Fruit fly (Drosophila melanogaster): ENCODE results near the gene CG4815.

Gene CG4815

dm6 chr3R:27988647-27989430 lies 1.7 kb downstream of the CG4815 start (continued):
- TF ChIP-seq CG11398 (GFP tag; optimal IDR thresholded peaks at IDR 0.05) (no peak), CG15514 (GFP tag; optimal IDR thresholded peaks at IDR 0.05) (peak; percentile 16), CrebB (tag; optimal IDR thresholded peaks at IDR 0.05) (no peak), Bgb (GFP tag; IDR thresholded peaks at IDR 0.05; ENCODE audit: partially characterized antibody) (peak; percentile 34; the same call in 1 of the 2 replicates), NfI (GFP tag; optimal IDR thresholded peaks at IDR 0.05) (peak; percentile 56), CG12104 (GFP tag; optimal IDR thresholded peaks at IDR 0.05) (peak; percentile 33), trem (tag; optimal IDR thresholded peaks at IDR 0.05) (no peak), wdn (GFP tag; IDR thresholded peaks at IDR 0.05) (peak; percentile 46; the same call in 1 of the 2 replicates), Doc2 (GFP tag; IDR thresholded peaks at IDR 0.05) (no peak), CG2116 (GFP tag; optimal IDR thresholded peaks at IDR 0.05) (no peak), MTF-1 (GFP tag; optimal IDR thresholded peaks at IDR 0.05; ENCODE audit: borderline replicate concordance) (no peak), dimm (GFP tag; IDR thresholded peaks at IDR 0.05) (no peak), sisA (GFP tag; IDR thresholded peaks at IDR 0.05) (peak; percentile 48), nmo (GFP tag; optimal IDR thresholded peaks at IDR 0.05) (peak; percentile 41), jumu (GFP tag; optimal IDR thresholded peaks at IDR 0.05) (no peak), yki (optimal IDR thresholded peaks at IDR 0.05) (peak; percentile 44), fd3F (GFP tag; optimal IDR thresholded peaks at IDR 0.05) (peak; percentile 19), CG1832 (GFP tag; optimal IDR thresholded peaks at IDR 0.05) (no peak), CG2712 (tag; optimal IDR thresholded peaks at IDR 0.05) (peak; percentile 17), CG33213 (GFP tag; optimal IDR thresholded peaks at IDR 0.05) (no peak), Doc3 (GFP tag; IDR thresholded peaks at IDR 0.05; ENCODE audit: partially characterized antibody) (no peak), CG16815 (GFP tag; optimal IDR thresholded peaks at IDR 0.05) (peak; percentile 31), fu2 (GFP tag; optimal IDR thresholded peaks at IDR 0.05) (no peak), pnt (GFP tag; optimal IDR thresholded peaks at IDR 0.05) (peak; percentile 24), CG11247 (GFP tag; IDR thresholded peaks at IDR 0.05) (peak; percentile 41; the same call in 1 of the 2 replicates), tio (GFP tag; optimal IDR thresholded peaks at IDR 0.05) (peak; percentile 40), CG17568 (GFP tag; optimal IDR thresholded peaks at IDR 0.05) (no peak), CG8924 (tag; optimal IDR thresholded peaks at IDR 0.05) (peak; percentile 24), ara (GFP tag; IDR thresholded peaks at IDR 0.05) (peak; percentile 67), Nf-YA (GFP tag; IDR thresholded peaks at IDR 0.05) (no peak), CG3407 (GFP tag; optimal IDR thresholded peaks at IDR 0.05) (no peak), CG12299 (tag; optimal IDR thresholded peaks at IDR 0.05) (no peak), CG2678 (tag; optimal IDR thresholded peaks at IDR 0.05) (peak; percentile 58), CG31365 (tag; optimal IDR thresholded peaks at IDR 0.05) (no peak), CG1647 (GFP tag; optimal IDR thresholded peaks at IDR 0.05) (no peak), esg (GFP tag; conservative IDR thresholded peaks at IDR 0.05) (peak; percentile 23; the same call in 1 of the 2 replicates), cwo (GFP tag; optimal IDR thresholded peaks at IDR 0.05) (peak; percentile 81), shn (GFP tag; optimal IDR thresholded peaks at IDR 0.05) (no peak), gce (GFP tag; IDR thresholded peaks at IDR 0.05) (no peak), CG8478 (optimal IDR thresholded peaks at IDR 0.05) (no peak), lab (GFP tag; optimal IDR thresholded peaks at IDR 0.05) (peak; percentile 19), CG6854 (GFP tag; optimal IDR thresholded peaks at IDR 0.05) (no peak), dm (GFP tag; optimal IDR thresholded peaks at IDR 0.05) (no peak), gem (tag; optimal IDR thresholded peaks at IDR 0.05) (peak; percentile 57), NC2α (GFP tag; optimal IDR thresholded peaks at IDR 0.05) (no peak), CG34376 (GFP tag; optimal IDR thresholded peaks at IDR 0.05) (no peak), CoRest (tag; optimal IDR thresholded peaks at IDR 0.05) (peak; percentile 66), dmrt99B (tag; optimal IDR thresholded peaks at IDR 0.05) (peak; percentile 39), CG1603 (tag; optimal IDR thresholded peaks at IDR 0.05) (peak; percentile 47)
